Worm (Caenorhabditis elegans) whole organism, L1 larva: ENCODE results near the gene tbc-14.
A peak's percentile ranks its signal among the peaks of the same experiment; 100 is the strongest.

ENCODE experiments used
- alr-1 ChIP-seq: fragments of 200-800 bp; sonication (Bioruptor generic); optimal IDR thresholded peaks from 2 replicates; lab custom pipeline; 2018; ENCODE audit warnings: borderline replicate concordance, mild to moderate bottlenecking, missing genetic modification characterization, missing compliant biosample characterization
- blmp-1 ChIP-seq: fragments of 150-350 bp; optimal IDR thresholded peaks from 2 replicates; lab custom pipeline; 2014; ENCODE audit warnings: missing biosample characterization, missing genetic modification characterization
- ceh-88 ChIP-seq: fragments of 200-800 bp; sonication (Bioruptor generic); IDR thresholded peaks from 2 replicates; pipeline ENCODE4 v1.3.6; 2022; ENCODE audit warnings: missing genetic modification characterization, missing compliant biosample characterization
- lin-15B ChIP-seq: fragments of 150-350 bp; sonication (generic microtip); optimal IDR thresholded peaks from 3 replicates; lab custom pipeline; 2014; ENCODE audit warnings: missing biosample characterization, missing genetic modification characterization
- nhr-12 ChIP-seq: sonication (generic microtip); optimal IDR thresholded peaks from 2 replicates; lab custom pipeline; 2017; ENCODE audit warnings: missing biosample characterization, missing genetic modification characterization
- unc-62 ChIP-seq: fragments of 150-350 bp; optimal IDR thresholded peaks from 2 replicates; lab custom pipeline; 2014; ENCODE audit warnings: missing biosample characterization, missing genetic modification reagents, missing genetic modification characterization

- TF ChIP-seq ceh-88 (0 out of 2 replicates have a peak, but pooled peaks have one; percentile 14), nhr-12 (tag; lab: Kevin White, UChicago) (no peak), lin-15B (tag; lab: Kevin White, UChicago) (peak; percentile 91), alr-1 (tag; lab: Kevin White, UChicago) (no peak), unc-62 (GFP tag; lab: Kevin White, UChicago) (peak; percentile 31), blmp-1 (peak; percentile 71)
These were observed 275 bp upstream of the tbc-14 start for ce11 chrII:13447668-13448067.
